Worm (Caenorhabditis elegans): ENCODE data around the gene spp-9.
A peak's percentile ranks its signal among the peaks of the same experiment; 100 is the strongest.

Gene spp-9

ce11 chrX:11472953-11473671, 14.5 kb upstream of the spp-9 start (continued):
- TF ChIP-seq egl-27 (tag; optimal IDR thresholded peaks at IDR 0.05) (no peak), lin-39 (tag; optimal IDR thresholded peaks at IDR 0.05) (no peak), php-3 (GFP tag; IDR thresholded peaks at IDR 0.05) (no peak), vab-7 (GFP tag; IDR thresholded peaks at IDR 0.05) (peak; percentile 30; the same call in 1 of the 2 replicates), F37D6.2 (tag; optimal IDR thresholded peaks at IDR 0.05) (peak; percentile 87), hlh-30 (tag; optimal IDR thresholded peaks at IDR 0.05; ENCODE audit: insufficient read depth) (peak; percentile 52), ztf-11 (tag; optimal IDR thresholded peaks at IDR 0.05) (no peak), ctbp-1 (GFP tag; IDR thresholded peaks at IDR 0.05) (peak; percentile 86), unc-62 (GFP tag; optimal IDR thresholded peaks at IDR 0.05 in 1 of 2) (peak in 1 of 2 experiments; percentile 99), unc-62 (tag; optimal IDR thresholded peaks at IDR 0.05) (no peak), aha-1 (tag) (peak; percentile 88)

ce11 chrX:11474149-11474585, 13.4 kb upstream of the spp-9 start:
- no peak for TF ChIP-seq skn-1 (tag; optimal IDR thresholded peaks at IDR 0.05)
- TF ChIP-seq aha-1 (tag): peak; percentile 52
- no peak for TF ChIP-seq ceh-20 (GFP tag; IDR thresholded peaks at IDR 0.05)
- TF ChIP-seq mdl-1 (tag; optimal IDR thresholded peaks at IDR 0.05): peak in 1 of 2 experiments; percentile 7
- no peak for TF ChIP-seq mep-1 (tag; optimal IDR thresholded peaks at IDR 0.05)
- TF ChIP-seq zag-1 (tag; optimal IDR thresholded peaks at IDR 0.05): no peak
- no peak for TF ChIP-seq lsy-2 (tag; optimal IDR thresholded peaks at IDR 0.05)
- TF ChIP-seq D1046.2 (GFP tag; IDR thresholded peaks at IDR 0.05): no peak
- peak; percentile 7 for TF ChIP-seq mxl-3 (GFP tag; optimal IDR thresholded peaks at IDR 0.05)
- no peak for TF ChIP-seq unc-39 (tag; optimal IDR thresholded peaks at IDR 0.05)
- peak in 1 of 2 experiments; percentile 65 for TF ChIP-seq unc-62 (GFP tag; optimal IDR thresholded peaks at IDR 0.05 in 1 of 2)
- TF ChIP-seq unc-62 (tag; optimal IDR thresholded peaks at IDR 0.05): no peak

ce11 chrX:11474605-11475385, 12.8 kb upstream of the spp-9 start:
- TF ChIP-seq daf-16 (GFP tag; optimal IDR thresholded peaks at IDR 0.05) (peak in 1 of 2 experiments; percentile 34), daf-16 (tag; optimal IDR thresholded peaks at IDR 0.05) (no peak), nhr-11 (tag; optimal IDR thresholded peaks at IDR 0.05) (peak; percentile 34), fkh-10 (GFP tag; optimal IDR thresholded peaks at IDR 0.05) (peak; percentile 69), hmg-1.1 (GFP tag; IDR thresholded peaks at IDR 0.05) (peak; percentile 36; the same call in 1 of the 2 replicates), attf-4 (tag; optimal IDR thresholded peaks at IDR 0.05) (no peak), ces-1 (GFP tag; optimal IDR thresholded peaks at IDR 0.05) (no peak), arid-1 (GFP tag; conservative IDR thresholded peaks at IDR 0.05) (no peak), unc-62 (GFP tag; optimal IDR thresholded peaks at IDR 0.05 in 1 of 2) (peak in 1 of 2 experiments; percentile 39), unc-62 (tag; optimal IDR thresholded peaks at IDR 0.05) (no peak), dpl-1 (GFP tag; optimal IDR thresholded peaks at IDR 0.05) (no peak), zag-1 (tag; optimal IDR thresholded peaks at IDR 0.05) (no peak), mep-1 (tag; optimal IDR thresholded peaks at IDR 0.05) (no peak), lsy-2 (tag; optimal IDR thresholded peaks at IDR 0.05) (peak in 1 of 2 experiments; percentile 22), hlh-11 (tag; optimal IDR thresholded peaks at IDR 0.05) (peak; percentile 12), ama-1 (optimal IDR thresholded peaks at IDR 0.05) (peak; percentile 16), hlh-30 (tag; optimal IDR thresholded peaks at IDR 0.05; ENCODE audit: insufficient read depth) (peak; percentile 65)

ce11 chrX:11475780-11476179, 11.8 kb upstream of the spp-9 start:
- TF ChIP-seq hmg-1.1 (GFP tag; IDR thresholded peaks at IDR 0.05) (no peak), zfp-2 (tag; optimal IDR thresholded peaks at IDR 0.05) (no peak), egl-43 (GFP tag; IDR thresholded peaks at IDR 0.05) (0 out of 2 replicates have a peak, but pooled peaks have one; percentile 42), aha-1 (tag) (peak; percentile 94), nhr-25 (tag; optimal IDR thresholded peaks at IDR 0.05; ENCODE audit: borderline replicate concordance, insufficient read depth) (no peak)

Measured in whole organism, L4 larva.